Worm (Caenorhabditis elegans): ENCODE results near the gene myo-3.

Gene myo-3

DNA sequence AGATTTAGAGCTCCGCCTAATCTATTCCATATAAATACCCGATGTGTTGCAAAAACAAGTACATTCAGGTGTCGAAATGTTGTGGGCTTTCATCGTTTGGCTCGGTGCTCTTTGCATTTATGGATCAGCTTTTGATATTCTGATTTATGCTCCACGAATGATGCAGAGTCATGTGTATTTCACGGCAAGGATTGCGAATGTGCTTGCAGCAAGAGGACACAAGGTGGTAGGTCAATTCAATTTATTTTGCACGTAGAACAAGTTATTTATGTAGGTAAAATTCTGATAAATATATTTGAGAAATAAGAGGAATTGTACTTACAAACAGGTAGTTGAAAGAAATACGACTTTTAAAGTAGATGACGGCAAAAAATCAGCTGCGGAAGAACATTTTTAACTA is 24.8 kb upstream of the myo-3 start, which contains the start of gene ugt-56:
Gene ugt-56, plus strand, starts transcription at position 61 of the 400 bp plus-strand sequence.
- TF ChIP-seq ceh-28 (tag; optimal IDR thresholded peaks at IDR 0.05) (no peak), nhr-43 (tag; optimal IDR thresholded peaks at IDR 0.05; ENCODE audit: poor library complexity, severe bottlenecking) (no peak), pha-4 (tag; optimal IDR thresholded peaks at IDR 0.05) (no peak), nhr-237 (tag; optimal IDR thresholded peaks at IDR 0.05) (no peak), nhr-77 (tag; optimal IDR thresholded peaks at IDR 0.05) (no peak), aly-2 (tag; optimal IDR thresholded peaks at IDR 0.05) (no peak), ZK546.5 (tag; optimal IDR thresholded peaks at IDR 0.05) (no peak), sea-2 (GFP tag; optimal IDR thresholded peaks at IDR 0.05) (no peak), ztf-11 (tag; optimal IDR thresholded peaks at IDR 0.05) (no peak), tbx-2 (tag; optimal IDR thresholded peaks at IDR 0.05) (no peak), nfya-1 (tag; optimal IDR thresholded peaks at IDR 0.05; ENCODE audit: insufficient read depth) (no peak), mdl-1 (tag; optimal IDR thresholded peaks at IDR 0.05) (no peak), elt-1 (tag; optimal IDR thresholded peaks at IDR 0.05) (no peak), daf-12 (tag; optimal IDR thresholded peaks at IDR 0.05) (no peak), fkh-10 (GFP tag; optimal IDR thresholded peaks at IDR 0.05) (no peak), R02D3.7 (tag; optimal IDR thresholded peaks at IDR 0.05) (no peak), fkh-2 (tag; optimal IDR thresholded peaks at IDR 0.05) (no peak)

DNA sequence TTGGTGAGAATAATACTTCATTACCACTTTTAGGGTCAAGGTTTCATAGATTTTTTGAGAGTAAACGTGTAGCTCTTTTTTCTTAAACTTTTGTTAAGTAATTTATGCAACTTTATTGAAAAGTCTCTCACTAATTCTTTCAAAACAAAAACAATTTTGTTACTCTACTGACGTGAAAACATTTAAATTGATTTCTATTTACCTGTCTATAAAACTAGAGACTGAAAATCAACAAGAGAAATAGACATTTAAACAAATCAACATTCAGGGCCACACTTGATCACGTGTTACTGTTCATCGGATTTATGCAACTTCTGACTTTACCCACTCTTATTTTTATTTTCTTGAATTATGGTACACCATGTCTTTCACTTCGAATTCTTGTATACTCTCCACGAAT is 22.3 kb upstream of the myo-3 start, which contains the start of gene ugt-55:
Gene ugt-55, plus strand, starts transcription at position 301 of the 400 bp plus-strand sequence.
- no peak for TF ChIP-seq sea-2 (GFP tag; optimal IDR thresholded peaks at IDR 0.05)
- no peak for TF ChIP-seq ceh-28 (tag; optimal IDR thresholded peaks at IDR 0.05)
- TF ChIP-seq nhr-28 (tag; optimal IDR thresholded peaks at IDR 0.05), result no peak

DNA sequence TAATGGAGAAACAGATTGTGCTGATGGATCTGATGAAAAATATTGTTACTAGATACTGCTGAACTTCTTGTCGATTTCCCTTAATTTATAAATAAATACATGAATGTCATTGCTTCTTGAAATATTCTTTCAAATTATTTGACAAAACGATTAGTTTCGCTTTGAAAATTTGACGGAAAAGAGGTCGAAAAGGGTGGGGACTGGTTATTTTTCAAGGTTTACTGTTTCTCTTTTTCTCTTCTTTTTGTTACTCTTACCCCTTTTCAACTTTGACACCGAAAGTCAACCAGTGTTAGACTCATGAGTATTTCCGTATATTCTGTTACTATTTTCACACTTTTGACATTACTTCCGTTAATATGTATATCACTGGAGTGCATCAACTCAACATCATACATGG is 21.2 kb upstream of the myo-3 start, which contains the start of gene T04H1.12:
Gene T04H1.12, plus strand, starts transcription at position 301 of the 400 bp plus-strand sequence.
- TF ChIP-seq lsy-12 (tag; optimal IDR thresholded peaks at IDR 0.05), result no peak
- no peak for TF ChIP-seq pqm-1 (tag; optimal IDR thresholded peaks at IDR 0.05)
- TF ChIP-seq egl-27 (tag; optimal IDR thresholded peaks at IDR 0.05), result no peak
- TF ChIP-seq ztf-11 (tag; optimal IDR thresholded peaks at IDR 0.05), result no peak
- TF ChIP-seq unc-39 (tag; optimal IDR thresholded peaks at IDR 0.05), result no peak
- TF ChIP-seq ztf-4 (tag; optimal IDR thresholded peaks at IDR 0.05), result no peak
- no peak for TF ChIP-seq nhr-11 (tag; optimal IDR thresholded peaks at IDR 0.05)
- no peak for TF ChIP-seq jun-1 (tag; optimal IDR thresholded peaks at IDR 0.05)
- no peak for TF ChIP-seq egl-5 (tag; optimal IDR thresholded peaks at IDR 0.05)
- TF ChIP-seq mml-1 (tag; optimal IDR thresholded peaks at IDR 0.05), result no peak
- TF ChIP-seq eor-1 (tag; optimal IDR thresholded peaks at IDR 0.05), result no peak
- no peak for TF ChIP-seq nhr-67 (tag; optimal IDR thresholded peaks at IDR 0.05)

DNA sequence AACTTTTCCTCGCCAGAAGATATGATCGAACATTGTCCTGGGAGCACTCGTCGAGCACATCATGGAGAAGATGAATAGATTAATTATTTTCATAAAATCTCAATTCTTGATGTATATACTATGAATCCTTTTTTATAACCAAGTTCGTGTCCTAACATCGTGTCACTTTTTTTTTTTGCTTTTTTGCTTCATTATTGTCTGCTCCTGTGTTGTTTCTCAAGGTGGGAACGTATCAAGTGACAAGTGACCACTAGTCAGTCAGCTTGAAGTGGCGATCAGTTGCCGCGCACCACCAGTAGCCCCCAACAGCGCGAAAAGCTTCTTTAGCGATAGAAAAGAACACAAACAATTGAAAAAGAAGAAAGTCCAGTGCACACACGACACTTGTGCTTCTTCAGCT is 18.1 kb upstream of the myo-3 start, which contains the start of gene lrx-1:
Gene lrx-1, plus strand, starts transcription at position 301 of the 400 bp plus-strand sequence.
- TF ChIP-seq sea-2 (GFP tag; optimal IDR thresholded peaks at IDR 0.05), result no peak
- no peak for TF ChIP-seq jun-1 (tag; optimal IDR thresholded peaks at IDR 0.05)
- no peak for TF ChIP-seq ZK546.5 (tag; optimal IDR thresholded peaks at IDR 0.05)
- no peak for TF ChIP-seq elt-3 (tag; optimal IDR thresholded peaks at IDR 0.05)
- TF ChIP-seq egl-5 (tag; optimal IDR thresholded peaks at IDR 0.05), result no peak
- no peak for TF ChIP-seq elt-2 (tag; optimal IDR thresholded peaks at IDR 0.05)
- TF ChIP-seq nhr-28 (tag; optimal IDR thresholded peaks at IDR 0.05), result no peak
- TF ChIP-seq nhr-77 (tag; optimal IDR thresholded peaks at IDR 0.05), result no peak
- no peak for TF ChIP-seq skn-1 (tag; optimal IDR thresholded peaks at IDR 0.05)
- no peak for TF ChIP-seq daf-12 (tag; optimal IDR thresholded peaks at IDR 0.05)
- TF ChIP-seq pqm-1 (tag; optimal IDR thresholded peaks at IDR 0.05), result no peak
- no peak for TF ChIP-seq hmg-11 (tag; optimal IDR thresholded peaks at IDR 0.05)
- TF ChIP-seq nhr-25 (tag; optimal IDR thresholded peaks at IDR 0.05), result no peak
- no peak for TF ChIP-seq nhr-12 (tag; optimal IDR thresholded peaks at IDR 0.05)
- no peak for TF ChIP-seq lin-39 (tag; optimal IDR thresholded peaks at IDR 0.05)
- no peak for TF ChIP-seq egl-27 (tag; optimal IDR thresholded peaks at IDR 0.05)
- no peak for TF ChIP-seq tbx-2 (tag; optimal IDR thresholded peaks at IDR 0.05)
- no peak for TF ChIP-seq ceh-28 (tag; optimal IDR thresholded peaks at IDR 0.05)
